Fruit fly (Drosophila melanogaster) Kc167 (cell line): ENCODE measurements around the gene CG3342.

Source experiments
- Myc ChIP-seq: fragments of >200 bp; optimal IDR thresholded peaks from 2 replicates; lab custom pipeline; 2017; ENCODE audit warnings: missing external identifiers
- Sin3A ChIP-seq: fragments of >200 bp; optimal IDR thresholded peaks from 2 replicates; lab custom pipeline; 2018; ENCODE audit warnings: missing external identifiers
- h ChIP-seq: fragments of >200 bp; optimal IDR thresholded peaks from 3 replicates; lab custom pipeline; 2018; ENCODE audit warnings: missing external identifiers
- insv ChIP-seq: fragments of >200 bp; optimal IDR thresholded peaks from 3 replicates; lab custom pipeline; 2018; ENCODE audit warnings: missing external identifiers
- psq ChIP-seq: fragments of >200 bp; optimal IDR thresholded peaks from 2 replicates; lab custom pipeline; 2017; ENCODE audit warnings: missing external identifiers
- ttk ChIP-seq: sonication (Bioruptor generic); optimal IDR thresholded peaks from 2 replicates; lab custom pipeline; 2017; ENCODE audit warnings: missing external identifiers

Gene CG3342

dm6 chrX:6527680-6528079 is at the start of gene CG3342:
TSS of gene CG3342 (minus strand) at chrX:6527888.
- TF ChIP-seq insv (lab: Kevin White, UChicago), result no peak
- TF ChIP-seq Myc (lab: Kevin White, UChicago), result no peak
- no peak for TF ChIP-seq h (lab: Kevin White, UChicago)
- TF ChIP-seq ttk (lab: Kevin White, UChicago), result no peak
- no peak for TF ChIP-seq psq (lab: Kevin White, UChicago)

dm6 chrX:6574488-6574887 is 46.8 kb upstream of the CG3342 start:
- TF ChIP-seq insv (lab: Kevin White, UChicago), result no peak
- TF ChIP-seq Myc (lab: Kevin White, UChicago), result no peak
- TF ChIP-seq Sin3A (lab: Kevin White, UChicago), result no peak
- TF ChIP-seq psq (lab: Kevin White, UChicago), result no peak
- no peak for TF ChIP-seq h (lab: Kevin White, UChicago)
- TF ChIP-seq ttk (lab: Kevin White, UChicago), result no peak

dm6 chrX:6573799-6574198 is 46.1 kb upstream of the CG3342 start:
- TF ChIP-seq psq (lab: Kevin White, UChicago), result no peak
- no peak for TF ChIP-seq h (lab: Kevin White, UChicago)
- no peak for TF ChIP-seq Sin3A (lab: Kevin White, UChicago)
- no peak for TF ChIP-seq ttk (lab: Kevin White, UChicago)
- no peak for TF ChIP-seq Myc (lab: Kevin White, UChicago)
- no peak for TF ChIP-seq insv (lab: Kevin White, UChicago)

dm6 chrX:6571234-6571915 is 43.7 kb upstream of the CG3342 start:
- TF ChIP-seq psq (lab: Kevin White, UChicago), result no peak
- no peak for TF ChIP-seq Sin3A (lab: Kevin White, UChicago)
- no peak for TF ChIP-seq ttk (lab: Kevin White, UChicago)
- no peak for TF ChIP-seq insv (lab: Kevin White, UChicago)
- no peak for TF ChIP-seq Myc (lab: Kevin White, UChicago)
- TF ChIP-seq h (lab: Kevin White, UChicago), result no peak

dm6 chrX:6551464-6551863 is 23.8 kb upstream of the CG3342 start:
- TF ChIP-seq ttk (lab: Kevin White, UChicago) (no peak), Myc (lab: Kevin White, UChicago) (no peak), insv (lab: Kevin White, UChicago) (no peak), psq (lab: Kevin White, UChicago) (no peak), Sin3A (lab: Kevin White, UChicago) (no peak), h (lab: Kevin White, UChicago) (no peak)

- TF ChIP-seq h (lab: Kevin White, UChicago) (no peak), Myc (lab: Kevin White, UChicago) (no peak), psq (lab: Kevin White, UChicago) (no peak), insv (lab: Kevin White, UChicago) (no peak), Sin3A (lab: Kevin White, UChicago) (no peak), ttk (lab: Kevin White, UChicago) (no peak)
Measured at dm6 chrX:6550118-6550502, 22.4 kb upstream of the CG3342 start.

dm6 chrX:6549428-6550117 is 21.9 kb upstream of the CG3342 start:
- TF ChIP-seq Myc (lab: Kevin White, UChicago) (no peak), insv (lab: Kevin White, UChicago) (no peak), Sin3A (lab: Kevin White, UChicago) (no peak), h (lab: Kevin White, UChicago) (no peak), psq (lab: Kevin White, UChicago) (no peak)

dm6 chrX:6546970-6547369 is 19.3 kb upstream of the CG3342 start:
- TF ChIP-seq psq (lab: Kevin White, UChicago) (no peak), insv (lab: Kevin White, UChicago) (no peak), ttk (lab: Kevin White, UChicago) (no peak), Myc (lab: Kevin White, UChicago) (no peak), Sin3A (lab: Kevin White, UChicago) (no peak), h (lab: Kevin White, UChicago) (no peak)

- TF ChIP-seq Sin3A (lab: Kevin White, UChicago), result no peak
Measured at dm6 chrX:6545862-6546270, 18.2 kb upstream of the CG3342 start.

- TF ChIP-seq ttk (lab: Kevin White, UChicago), result no peak
- TF ChIP-seq h (lab: Kevin White, UChicago), result no peak
- no peak for TF ChIP-seq Sin3A (lab: Kevin White, UChicago)
- no peak for TF ChIP-seq insv (lab: Kevin White, UChicago)
Measured at dm6 chrX:6543569-6544173, 16.0 kb upstream of the CG3342 start.

- no peak for TF ChIP-seq Sin3A (lab: Kevin White, UChicago)
Measured at dm6 chrX:6542331-6542730, 14.6 kb upstream of the CG3342 start.

dm6 chrX:6541277-6541676 is 13.6 kb upstream of the CG3342 start:
- no peak for TF ChIP-seq psq (lab: Kevin White, UChicago)
- no peak for TF ChIP-seq h (lab: Kevin White, UChicago)
- TF ChIP-seq Sin3A (lab: Kevin White, UChicago), result no peak
- no peak for TF ChIP-seq Myc (lab: Kevin White, UChicago)
- no peak for TF ChIP-seq insv (lab: Kevin White, UChicago)
- no peak for TF ChIP-seq ttk (lab: Kevin White, UChicago)
